Fruit fly (Drosophila melanogaster) whole organism, embryonic: Measurements from ENCODE around the gene Eip75B.

Source experiments
- CG12236 ChIP-seq: fragments of 200-800 bp; sonication (Bioruptor generic); optimal IDR thresholded peaks from 2 replicates; lab custom pipeline; 2016; ENCODE audit warnings: missing biosample characterization, missing genetic modification characterization
- CG2889 ChIP-seq: fragments of 200-800 bp; sonication (Bioruptor generic); IDR thresholded peaks from 3 replicates; pipeline ENCODE4 v1.3.6; 2022; ENCODE audit warnings: missing biosample characterization, missing genetic modification characterization
- CG3995 ChIP-seq: fragments of 200-800 bp; sonication (Bioruptor generic); optimal IDR thresholded peaks from 3 replicates; lab custom pipeline; 2016; ENCODE audit warnings: missing biosample characterization, missing genetic modification characterization
- Chrac-16 ChIP-seq: fragments of 200-800 bp; sonication (Bioruptor generic); optimal IDR thresholded peaks from 3 replicates; lab custom pipeline; 2016; ENCODE audit warnings: missing biosample characterization, missing genetic modification characterization
- bcd ChIP-seq: fragments of 200-800 bp; sonication (Bioruptor generic); optimal IDR thresholded peaks from 2 replicates; lab custom pipeline; 2017; ENCODE audit warnings: missing biosample characterization, mild to moderate bottlenecking, missing genetic modification characterization
- kay ChIP-seq: fragments of 200-800 bp; sonication (Bioruptor generic); optimal IDR thresholded peaks from 2 replicates; lab custom pipeline; 2016; ENCODE audit warnings: missing biosample characterization, missing genetic modification characterization
- seq ChIP-seq: fragments of 200-800 bp; sonication (Bioruptor generic); IDR thresholded peaks from 2 replicates; pipeline ENCODE4 v1.3.6; 2022; ENCODE audit warnings: missing biosample characterization, missing genetic modification characterization
- sisA ChIP-seq: fragments of 200-800 bp; sonication (Bioruptor generic); IDR thresholded peaks from 2 replicates; pipeline ENCODE4 v1.3.6; 2022; ENCODE audit warnings: missing biosample characterization, missing genetic modification characterization
- trem ChIP-seq: fragments of 200-800 bp; optimal IDR thresholded peaks from 3 replicates; lab custom pipeline; 2019; ENCODE audit warnings: missing biosample characterization, mild to moderate bottlenecking, missing genetic modification characterization, moderate library complexity

DNA sequence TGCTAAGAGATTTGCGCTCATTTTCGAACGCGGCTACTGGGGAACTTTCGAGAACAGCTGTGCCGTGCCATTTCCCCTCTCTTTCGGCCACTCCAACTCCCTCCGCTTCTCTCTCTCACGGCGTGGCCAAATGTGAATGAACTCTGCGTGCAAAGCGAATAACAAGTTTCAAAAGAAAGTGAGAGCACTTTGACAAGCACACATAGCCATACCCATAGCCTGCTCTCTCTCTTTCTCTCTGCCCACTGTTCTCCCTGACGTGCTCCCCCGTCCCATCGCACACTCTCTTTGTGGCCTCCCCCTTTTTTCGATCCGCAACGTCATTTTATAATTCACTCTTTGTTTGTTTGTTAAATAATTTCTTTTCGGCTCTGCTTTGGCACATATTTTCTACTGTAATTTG is 91.5 kb downstream of the Eip75B start:
- no peak for TF ChIP-seq CG2889 (GFP tag; lab: Robert Waterston, UW)
- TF ChIP-seq CG3995 (GFP tag; lab: Kevin White, UChicago), result no peak
- no peak for TF ChIP-seq kay
- no peak for TF ChIP-seq bcd
- no peak for TF ChIP-seq trem (tag; lab: Kevin White, UChicago)
- no peak for TF ChIP-seq sisA (GFP tag; lab: Robert Waterston, UW)
- TF ChIP-seq CG12236 (GFP tag; lab: Kevin White, UChicago), result no peak
- no peak for TF ChIP-seq seq
- no peak for TF ChIP-seq Chrac-16 (GFP tag; lab: Kevin White, UChicago)
